Worm (Caenorhabditis elegans) whole organism, young adult: Measurements from ENCODE around the gene C14C6.13.

Source experiments
- B0019.2 ChIP-seq: fragments of 200-800 bp; sonication (Bioruptor generic); conservative IDR thresholded peaks from 2 replicates; pipeline ENCODE4 v1.3.6; 2022; ENCODE audit warnings: missing genetic modification reagents, missing genetic modification characterization, missing compliant biosample characterization
- B0035.1 ChIP-seq: sonication (generic microtip); optimal IDR thresholded peaks from 2 replicates; lab custom pipeline; 2016; ENCODE audit warnings: missing genetic modification characterization, mild to moderate bottlenecking, missing compliant biosample characterization, missing genotype, missing genetic modification reagents
- F10E7.11 ChIP-seq: sonication (generic microtip); optimal IDR thresholded peaks from 2 replicates; lab custom pipeline; 2017; ENCODE audit warnings: mild to moderate bottlenecking, missing genetic modification characterization, moderate library complexity, missing compliant biosample characterization
- F52B5.7 ChIP-seq: sonication (generic microtip); optimal IDR thresholded peaks from 2 replicates; lab custom pipeline; 2016; ENCODE audit warnings: mild to moderate bottlenecking, missing genetic modification characterization, missing compliant biosample characterization
- F57A8.1 ChIP-seq: fragments of 200-800 bp; sonication (Bioruptor generic); optimal IDR thresholded peaks from 2 replicates; lab custom pipeline; 2018; ENCODE audit warnings: mild to moderate bottlenecking, missing genetic modification characterization, moderate library complexity, missing compliant biosample characterization
- F57C9.4 ChIP-seq: sonication (generic microtip); optimal IDR thresholded peaks from 2 replicates; lab custom pipeline; 2017; ENCODE audit warnings: mild to moderate bottlenecking, missing genetic modification characterization, missing compliant biosample characterization
- K11D2.4 ChIP-seq: fragments of 200-800 bp; sonication (Bioruptor generic); IDR thresholded peaks from 2 replicates; pipeline ENCODE4 v1.3.6; 2022; ENCODE audit warnings: missing genetic modification reagents, missing genetic modification characterization, missing compliant biosample characterization
- K12H6.12 ChIP-seq: fragments of 200-800 bp; sonication (Bioruptor generic); optimal IDR thresholded peaks from 2 replicates; lab custom pipeline; 2018; ENCODE audit warnings: mild to moderate bottlenecking, missing genetic modification characterization, missing compliant biosample characterization
- T26A5.8 ChIP-seq: sonication (generic microtip); optimal IDR thresholded peaks from 2 replicates; lab custom pipeline; 2016; ENCODE audit warnings: missing genetic modification characterization, missing compliant biosample characterization
- athp-1 ChIP-seq: sonication (generic microtip); optimal IDR thresholded peaks from 2 replicates; lab custom pipeline; 2017; ENCODE audit warnings: mild to moderate bottlenecking, missing genetic modification characterization, missing compliant biosample characterization
- attf-3 ChIP-seq: fragments of 200-800 bp; sonication (Bioruptor generic); conservative IDR thresholded peaks from 2 replicates; pipeline ENCODE4 v1.3.6; 2022; ENCODE audit warnings: missing genetic modification reagents, missing genetic modification characterization, missing compliant biosample characterization
- bed-1 ChIP-seq: fragments of 200-800 bp; sonication (Bioruptor generic); IDR thresholded peaks from 2 replicates; pipeline ENCODE4 v1.3.6; 2022; ENCODE audit warnings: missing genetic modification reagents, missing genetic modification characterization, missing compliant biosample characterization
- bed-2 ChIP-seq: fragments of 200-800 bp; sonication (Bioruptor generic); IDR thresholded peaks from 2 replicates; pipeline ENCODE4 v1.3.6; 2022; ENCODE audit warnings: missing genetic modification reagents, missing genetic modification characterization, missing compliant biosample characterization
- ceh-27 ChIP-seq: fragments of 200-800 bp; sonication (Bioruptor generic); optimal IDR thresholded peaks from 2 replicates; lab custom pipeline; 2018; ENCODE audit warnings: mild to moderate bottlenecking, missing genetic modification characterization, moderate library complexity, missing compliant biosample characterization
- chd-7 ChIP-seq: sonication (generic microtip); optimal IDR thresholded peaks from 2 replicates; lab custom pipeline; 2016; ENCODE audit warnings: mild to moderate bottlenecking, missing genetic modification characterization, moderate library complexity, missing compliant biosample characterization
- egl-18 ChIP-seq: fragments of 200-800 bp; sonication (Bioruptor generic); IDR thresholded peaks from 2 replicates; pipeline ENCODE4 v1.3.6; 2022; ENCODE audit warnings: missing genetic modification reagents, missing genetic modification characterization, missing compliant biosample characterization
- egl-44 ChIP-seq: fragments of 200-800 bp; sonication (Bioruptor generic); IDR thresholded peaks from 2 replicates; pipeline ENCODE4 v1.3.6; 2022; ENCODE audit warnings: missing genetic modification reagents, missing genetic modification characterization, missing compliant biosample characterization
- egrh-3 ChIP-seq: fragments of 200-800 bp; sonication (Bioruptor generic); IDR thresholded peaks from 2 replicates; pipeline ENCODE4 v1.3.6; 2022; ENCODE audit warnings: missing genetic modification reagents, missing genetic modification characterization, missing compliant biosample characterization
- ekl-4 ChIP-seq: fragments of 200-800 bp; sonication (Bioruptor generic); IDR thresholded peaks from 2 replicates; pipeline ENCODE4 v1.3.6; 2022; ENCODE audit warnings: missing genetic modification reagents, missing genetic modification characterization, missing compliant biosample characterization
- him-1 ChIP-seq: sonication (generic microtip); optimal IDR thresholded peaks from 2 replicates; lab custom pipeline; 2016; ENCODE audit warnings: missing genotype, missing genetic modification reagents, missing genetic modification characterization, missing compliant biosample characterization
- hrde-1 ChIP-seq: sonication (generic microtip); optimal IDR thresholded peaks from 2 replicates; lab custom pipeline; 2016; ENCODE audit warnings: missing genetic modification characterization, mild to moderate bottlenecking, missing compliant biosample characterization, moderate library complexity, missing genotype, missing genetic modification reagents, borderline replicate concordance
- hsf-1 ChIP-seq: fragments of 200-800 bp; sonication (Bioruptor generic); IDR thresholded peaks from 2 replicates; pipeline ENCODE4 v1.3.6; 2022; ENCODE audit warnings: missing genetic modification reagents, missing genetic modification characterization, missing compliant biosample characterization
- lin-35 ChIP-seq, 3 experiments: fragments of 150-350 bp in 2 of 3; sonication (generic microtip) in 1 of 3; optimal IDR thresholded peaks; 2 replicates each; lab custom pipeline; 2014 to 2018; ENCODE audit warnings: missing biosample characterization in 3 of 3, missing genetic modification characterization in 3 of 3, missing genetic modification reagents in 3 of 3
- lin-40 ChIP-seq: sonication (generic microtip); optimal IDR thresholded peaks from 2 replicates; lab custom pipeline; 2016; ENCODE audit warnings: missing genetic modification characterization, mild to moderate bottlenecking, missing compliant biosample characterization, missing genotype, missing genetic modification reagents
- lir-1 ChIP-seq: fragments of 200-800 bp; sonication (Bioruptor generic); conservative IDR thresholded peaks from 2 replicates; pipeline ENCODE4 v1.3.6; 2022; ENCODE audit warnings: missing genetic modification reagents, missing genetic modification characterization, missing compliant biosample characterization
- mel-28 ChIP-seq: sonication (generic microtip); optimal IDR thresholded peaks from 2 replicates; lab custom pipeline; 2016; ENCODE audit warnings: borderline replicate concordance, mild to moderate bottlenecking, missing genetic modification characterization, missing compliant biosample characterization
- mxl-1 ChIP-seq: sonication (generic microtip); optimal IDR thresholded peaks from 2 replicates; lab custom pipeline; 2016; ENCODE audit warnings: missing genetic modification characterization, missing compliant biosample characterization
- nfya-1 ChIP-seq: sonication (generic microtip); optimal IDR thresholded peaks from 2 replicates; lab custom pipeline; 2017; ENCODE audit warnings: antibody characterized with exemption, missing compliant biosample characterization, missing genetic modification characterization, borderline replicate concordance; ENCODE audit not compliant: insufficient read depth
- nhr-27 ChIP-seq: fragments of 200-800 bp; sonication (Bioruptor generic); optimal IDR thresholded peaks from 2 replicates; lab custom pipeline; 2018; ENCODE audit warnings: mild to moderate bottlenecking, missing genetic modification characterization, moderate library complexity, missing compliant biosample characterization
- nhr-80 ChIP-seq: sonication (generic microtip); optimal IDR thresholded peaks from 2 replicates; lab custom pipeline; 2016; ENCODE audit warnings: missing genetic modification characterization, missing compliant biosample characterization
- sdz-38 ChIP-seq: sonication (generic microtip); optimal IDR thresholded peaks from 2 replicates; lab custom pipeline; 2016; ENCODE audit warnings: missing genotype, missing genetic modification characterization, missing compliant biosample characterization
- snpc-1.1 ChIP-seq: sonication (generic microtip); optimal IDR thresholded peaks from 2 replicates; lab custom pipeline; 2017; ENCODE audit warnings: missing genetic modification characterization, mild to moderate bottlenecking, missing compliant biosample characterization, antibody characterized with exemption, moderate library complexity, missing genotype, missing genetic modification reagents; ENCODE audit not compliant: insufficient read depth
- somi-1 ChIP-seq: fragments of 200-800 bp; sonication (Bioruptor generic); optimal IDR thresholded peaks from 2 replicates; lab custom pipeline; 2018; ENCODE audit warnings: mild to moderate bottlenecking, missing genetic modification characterization, missing compliant biosample characterization
- unc-62 ChIP-seq: fragments of 150-350 bp; optimal IDR thresholded peaks from 2 replicates; lab custom pipeline; 2014; ENCODE audit warnings: missing biosample characterization, missing genetic modification reagents, missing genetic modification characterization
- ztf-25 ChIP-seq: fragments of 200-800 bp; sonication (Bioruptor generic); IDR thresholded peaks from 2 replicates; pipeline ENCODE4 v1.3.6; 2022; ENCODE audit warnings: missing genetic modification reagents, missing genetic modification characterization, missing compliant biosample characterization

The C14C6.13 gene

ce11 chrV:532046-532445 lies 42.5 kb downstream of the C14C6.13 start, which contains the start of gene nhr-58 (continued):
- TF ChIP-seq F57A8.1 (no peak), ztf-25 (GFP tag; lab: Robert Waterston, UW) (no peak), chd-7 (no peak), sdz-38 (tag; lab: Kevin White, UChicago) (no peak), attf-3 (GFP tag; lab: Robert Waterston, UW) (no peak), mxl-1 (tag; lab: Kevin White, UChicago) (no peak), F10E7.11 (tag; lab: Kevin White, UChicago) (no peak), B0019.2 (GFP tag; lab: Robert Waterston, UW) (no peak), egl-18 (GFP tag; lab: Robert Waterston, UW) (no peak), ceh-27 (GFP tag; lab: Kevin White, UChicago) (no peak), F52B5.7 (tag; lab: Kevin White, UChicago) (no peak), hsf-1 (GFP tag; lab: Robert Waterston, UW) (no peak), B0035.1 (tag; lab: Kevin White, UChicago) (no peak)

ce11 chrV:527602-528001 lies 46.9 kb downstream of the C14C6.13 start, which contains the start of gene srw-108:
TSS of gene srw-108 (plus strand) at chrV:527902.
- TF ChIP-seq lir-1 (GFP tag; lab: Robert Waterston, UW) (no peak), him-1 (no peak), egrh-3 (no peak), ekl-4 (GFP tag; lab: Robert Waterston, UW) (no peak), K12H6.12 (tag; lab: Kevin White, UChicago) (no peak), athp-1 (tag; lab: Kevin White, UChicago) (no peak), nfya-1 (tag; lab: Kevin White, UChicago) (no peak), F57C9.4 (no peak), mel-28 (tag; lab: Kevin White, UChicago) (no peak)

ce11 chrV:525040-525439 lies 49.5 kb downstream of the C14C6.13 start, which contains the start of gene R11G11.16:
TSS of gene R11G11.16 (minus strand) at chrV:525140.
- TF ChIP-seq ceh-27 (GFP tag; lab: Kevin White, UChicago) (no peak), mxl-1 (tag; lab: Kevin White, UChicago) (no peak), K11D2.4 (GFP tag; lab: Robert Waterston, UW) (no peak), T26A5.8 (tag; lab: Kevin White, UChicago) (no peak), chd-7 (no peak), lin-35 (GFP tag; optimal IDR thresholded peaks at IDR 0.05; lab: Kevin White, UChicago) (no peak), lin-40 (tag; lab: Kevin White, UChicago) (no peak), nhr-27 (tag; lab: Kevin White, UChicago) (no peak), F52B5.7 (tag; lab: Kevin White, UChicago) (no peak), somi-1 (GFP tag; lab: Kevin White, UChicago) (no peak), snpc-1.1 (tag; lab: Kevin White, UChicago) (no peak), bed-2 (GFP tag; lab: Robert Waterston, UW) (no peak), nhr-80 (tag; lab: Kevin White, UChicago) (no peak), hrde-1 (no peak), unc-62 (no peak), egl-44 (GFP tag; lab: Robert Waterston, UW) (no peak), bed-1 (GFP tag; lab: Robert Waterston, UW) (no peak)
